Fruit fly (Drosophila melanogaster): ENCODE data around the gene CG13850.

The CG13850 gene

DNA sequence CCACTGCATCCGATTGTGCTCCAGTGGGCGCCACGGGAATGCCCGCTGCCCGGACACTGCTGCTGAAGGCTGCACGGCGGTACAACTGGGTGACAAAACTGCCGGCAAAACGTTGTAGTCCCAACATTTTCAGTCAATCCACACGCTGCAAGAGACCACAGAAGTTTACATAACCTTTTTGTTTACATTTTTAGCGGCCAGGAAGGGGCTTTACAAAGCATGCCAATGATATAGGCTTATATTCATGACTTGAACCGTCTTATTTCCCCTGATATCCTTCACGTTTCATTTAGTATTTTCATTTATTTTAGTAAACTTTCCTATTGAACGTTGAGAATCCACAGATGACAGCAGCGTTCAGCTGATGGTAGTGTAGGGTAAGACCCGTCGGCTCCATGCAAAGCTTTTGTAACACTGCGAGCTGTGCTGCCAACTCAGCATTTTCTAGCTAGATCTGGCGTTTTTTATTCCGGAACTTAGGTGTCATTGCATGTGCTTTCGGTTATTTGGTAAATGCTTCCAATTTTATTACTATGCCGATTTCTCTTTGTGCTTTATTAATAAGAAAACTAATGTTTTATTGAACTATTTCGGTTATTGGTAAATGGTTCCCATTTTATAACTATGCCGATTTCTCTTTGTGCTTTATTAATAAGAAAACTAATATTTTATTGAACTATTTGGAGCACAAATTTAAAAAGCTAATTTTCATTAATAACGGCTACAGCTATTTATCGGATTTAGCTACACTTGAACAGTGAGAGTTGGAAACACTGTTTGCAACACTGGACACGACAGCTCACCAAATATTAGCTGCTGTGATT, at the start of gene CG13850, which contains the start of gene lqfR:
Gene CG13850 (minus strand): TSS at position 379 of the 824 bp plus-strand sequence.
Gene lqfR (plus strand): TSS at position 765 of the 824 bp plus-strand sequence.
- peak; percentile 88 for TF ChIP-seq svp (GFP tag)
- peak; percentile 87 for TF ChIP-seq esn (GFP tag; optimal IDR thresholded peaks at IDR 0.05)
- peak; percentile 64 for TF ChIP-seq fkh (GFP tag; optimal IDR thresholded peaks at IDR 0.05)
- no peak for TF ChIP-seq CG1621 (tag; optimal IDR thresholded peaks at IDR 0.05)
- no peak for TF ChIP-seq CG32006 (GFP tag; optimal IDR thresholded peaks at IDR 0.05)
- TF ChIP-seq CG3032 (tag; optimal IDR thresholded peaks at IDR 0.05): peak; percentile 73
- peak; percentile 72 for TF ChIP-seq CG11902 (GFP tag; optimal IDR thresholded peaks at IDR 0.05)
- TF ChIP-seq Eip78C (GFP tag): peak; percentile 91
- no peak for TF ChIP-seq dsx (GFP tag; optimal IDR thresholded peaks at IDR 0.05; ENCODE audit: poor library complexity, severe bottlenecking)
- no peak for TF ChIP-seq salr (GFP tag; optimal IDR thresholded peaks at IDR 0.05)
- peak; percentile 83 for TF ChIP-seq CG31627 (GFP tag; optimal IDR thresholded peaks at IDR 0.05)
- no peak for TF ChIP-seq CG7368 (GFP tag; optimal IDR thresholded peaks at IDR 0.05)
- TF ChIP-seq Sox14 (GFP tag; optimal IDR thresholded peaks at IDR 0.05): peak; percentile 79
- TF ChIP-seq CG10631 (GFP tag; optimal IDR thresholded peaks at IDR 0.05): peak; percentile 80
- peak; percentile 79 for TF ChIP-seq Eip75B (GFP tag; optimal IDR thresholded peaks at IDR 0.05)
- peak; percentile 65 for TF ChIP-seq CG6792 (GFP tag; optimal IDR thresholded peaks at IDR 0.05)
- TF ChIP-seq eg (GFP tag; IDR thresholded peaks at IDR 0.05): peak; percentile 47; the same call in 2 of the 3 replicates
- peak; percentile 71 for TF ChIP-seq acj6 (GFP tag; optimal IDR thresholded peaks at IDR 0.05)
- no peak for TF ChIP-seq Sox102F (GFP tag; optimal IDR thresholded peaks at IDR 0.05)
- TF ChIP-seq ss (GFP tag; optimal IDR thresholded peaks at IDR 0.05): no peak
- TF ChIP-seq CG8119 (GFP tag; IDR thresholded peaks at IDR 0.05): no peak
- peak; percentile 77 for TF ChIP-seq Met (GFP tag; optimal IDR thresholded peaks at IDR 0.05)
- TF ChIP-seq CG11294 (GFP tag; IDR thresholded peaks at IDR 0.05): peak; percentile 18; the same call in 1 of the 2 replicates
- peak; percentile 82 for TF ChIP-seq cyc (GFP tag; optimal IDR thresholded peaks at IDR 0.05)
- TF ChIP-seq fd59A (GFP tag; optimal IDR thresholded peaks at IDR 0.05): peak; percentile 62
- peak; percentile 71 for TF ChIP-seq CG8632 (GFP tag; optimal IDR thresholded peaks at IDR 0.05)
- TF ChIP-seq topi (GFP tag; optimal IDR thresholded peaks at IDR 0.05): peak; percentile 80
- TF ChIP-seq CG6854 (GFP tag; optimal IDR thresholded peaks at IDR 0.05): no peak
- TF ChIP-seq Hr39 (GFP tag; optimal IDR thresholded peaks at IDR 0.05): peak; percentile 80
- TF ChIP-seq CG6808 (GFP tag; optimal IDR thresholded peaks at IDR 0.05): no peak
- 0 out of 2 replicates have a peak, but pooled peaks have one; percentile 31 for TF ChIP-seq Gug (GFP tag; IDR thresholded peaks at IDR 0.05)
- TF ChIP-seq Hr38 (GFP tag; optimal IDR thresholded peaks at IDR 0.05): no peak
- peak; percentile 50 for TF ChIP-seq Blimp-1 (GFP tag; optimal IDR thresholded peaks at IDR 0.05)
- TF ChIP-seq CG34406 (GFP tag; optimal IDR thresholded peaks at IDR 0.05): peak; percentile 65
- peak; percentile 84 for TF ChIP-seq pdm3 (GFP tag; optimal IDR thresholded peaks at IDR 0.05)
- TF ChIP-seq CG8319 (GFP tag; optimal IDR thresholded peaks at IDR 0.05): peak; percentile 69
- TF ChIP-seq vri (GFP tag; optimal IDR thresholded peaks at IDR 0.05): peak; percentile 43
- TF ChIP-seq CG3919 (GFP tag; optimal IDR thresholded peaks at IDR 0.05): peak; percentile 74
- peak; percentile 55 for TF ChIP-seq net (GFP tag; optimal IDR thresholded peaks at IDR 0.05)
- TF ChIP-seq Sox15 (GFP tag; optimal IDR thresholded peaks at IDR 0.05): peak; percentile 70
- TF ChIP-seq CG6163 (GFP tag; IDR thresholded peaks at IDR 0.05): peak; percentile 61; the same call in 1 of the 3 replicates
- TF ChIP-seq dac (GFP tag; optimal IDR thresholded peaks at IDR 0.05): no peak
- TF ChIP-seq Ets96B (tag; optimal IDR thresholded peaks at IDR 0.05): peak; percentile 6
- no peak for TF ChIP-seq spab (GFP tag; optimal IDR thresholded peaks at IDR 0.05)
- TF ChIP-seq CG6276 (GFP tag; optimal IDR thresholded peaks at IDR 0.05): no peak
- TF ChIP-seq CG11762 (GFP tag; optimal IDR thresholded peaks at IDR 0.05; ENCODE audit: insufficient read depth): peak; percentile 62
- peak; percentile 46 for TF ChIP-seq CG9139 (GFP tag; optimal IDR thresholded peaks at IDR 0.05)
- peak; percentile 72 for TF ChIP-seq Smox (GFP tag; optimal IDR thresholded peaks at IDR 0.05)
- no peak for TF ChIP-seq CG16779 (tag; optimal IDR thresholded peaks at IDR 0.05)
- no peak for TF ChIP-seq Eip93F (GFP tag; optimal IDR thresholded peaks at IDR 0.05)

Measured in whole organism, prepupa.